Worm (Caenorhabditis elegans) whole organism, L2 larva: ENCODE results near the gene ZK470.1.

Experiments
- nhr-6 ChIP-seq: fragments of 150-350 bp; optimal IDR thresholded peaks from 2 replicates; lab custom pipeline; 2014; ENCODE audit warnings: missing biosample characterization, missing genetic modification characterization
- ztf-1 ChIP-seq: fragments of 200-800 bp; sonication (Bioruptor generic); conservative IDR thresholded peaks from 2 replicates; pipeline ENCODE4 v1.3.6; 2022; ENCODE audit warnings: missing genetic modification characterization, missing compliant biosample characterization

ce11 chrX:4137452-4138164 lies 25.9 kb upstream of the ZK470.1 start:
- TF ChIP-seq ztf-1 (GFP tag; lab: Robert Waterston, UW) (no peak), nhr-6 (tag; lab: Kevin White, UChicago) (no peak)
